Worm (Caenorhabditis elegans): Measurements from ENCODE around the gene mdt-17.

ce11 chrV:20276923-20277322 lies 9.9 kb upstream of the mdt-17 start:
- no peak for TF ChIP-seq ama-1 (optimal IDR thresholded peaks at IDR 0.05)
- no peak for TF ChIP-seq ceh-28 (tag; optimal IDR thresholded peaks at IDR 0.05)

All from whole organism, L3 larva.